Worm (Caenorhabditis elegans): ENCODE measurements around the gene skr-7.

skr-7 gene

DNA sequence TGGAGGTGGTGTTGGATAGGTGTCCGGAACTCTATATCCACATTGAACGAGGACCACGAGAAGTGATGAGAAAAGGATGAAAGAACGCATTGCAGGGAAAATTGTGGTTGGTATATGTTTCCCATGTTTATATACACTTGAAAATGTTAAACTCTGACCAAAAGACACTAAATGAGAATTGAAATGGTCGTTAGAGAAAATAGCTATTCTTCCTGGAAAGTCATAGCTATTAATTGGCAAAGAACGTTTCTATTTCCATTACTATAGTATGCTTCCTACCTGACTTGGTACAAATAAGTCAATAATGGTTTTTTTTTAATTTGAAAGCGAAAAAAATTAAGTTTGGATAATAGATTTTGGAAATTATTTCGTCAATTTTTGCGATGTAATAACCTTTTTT is 5.5 kb upstream of the skr-7 start, which contains the start of gene Y47D7A.18:
Gene Y47D7A.18, minus strand, starts transcription at position 101 of the 400 bp plus-strand sequence.
- TF ChIP-seq nhr-76 (tag; optimal IDR thresholded peaks at IDR 0.05) (no peak), C34B4.2 (tag; optimal IDR thresholded peaks at IDR 0.05) (no peak), unc-98 (GFP tag; IDR thresholded peaks at IDR 0.05) (no peak), efl-1 (optimal IDR thresholded peaks at IDR 0.05) (no peak), efl-1 (GFP tag; optimal IDR thresholded peaks at IDR 0.05 in 1 of 2) (no peak), nhr-71 (tag; optimal IDR thresholded peaks at IDR 0.05) (no peak), tbx-2 (tag; optimal IDR thresholded peaks at IDR 0.05) (no peak)

ce11 chrV:4418116-4418515 is 4.1 kb upstream of the skr-7 start, which contains the start of gene Y47D7A.6:
Gene Y47D7A.6 (minus strand): TSS chrV:4418216.
- TF ChIP-seq nhr-28 (tag; optimal IDR thresholded peaks at IDR 0.05) (no peak), nhr-20 (tag; optimal IDR thresholded peaks at IDR 0.05) (no peak), sptf-1 (tag; optimal IDR thresholded peaks at IDR 0.05) (no peak), nhr-76 (tag; optimal IDR thresholded peaks at IDR 0.05) (no peak), lin-13 (GFP tag; optimal IDR thresholded peaks at IDR 0.05) (no peak), jun-1 (tag; optimal IDR thresholded peaks at IDR 0.05) (no peak), swsn-7 (tag; optimal IDR thresholded peaks at IDR 0.05) (no peak), nhr-84 (tag; optimal IDR thresholded peaks at IDR 0.05) (no peak), ces-1 (GFP tag; optimal IDR thresholded peaks at IDR 0.05) (no peak), grh-1 (GFP tag; IDR thresholded peaks at IDR 0.05) (no peak), nhr-12 (tag; optimal IDR thresholded peaks at IDR 0.05) (no peak), nhr-71 (tag; optimal IDR thresholded peaks at IDR 0.05) (no peak), nhr-77 (tag; optimal IDR thresholded peaks at IDR 0.05) (no peak)

DNA sequence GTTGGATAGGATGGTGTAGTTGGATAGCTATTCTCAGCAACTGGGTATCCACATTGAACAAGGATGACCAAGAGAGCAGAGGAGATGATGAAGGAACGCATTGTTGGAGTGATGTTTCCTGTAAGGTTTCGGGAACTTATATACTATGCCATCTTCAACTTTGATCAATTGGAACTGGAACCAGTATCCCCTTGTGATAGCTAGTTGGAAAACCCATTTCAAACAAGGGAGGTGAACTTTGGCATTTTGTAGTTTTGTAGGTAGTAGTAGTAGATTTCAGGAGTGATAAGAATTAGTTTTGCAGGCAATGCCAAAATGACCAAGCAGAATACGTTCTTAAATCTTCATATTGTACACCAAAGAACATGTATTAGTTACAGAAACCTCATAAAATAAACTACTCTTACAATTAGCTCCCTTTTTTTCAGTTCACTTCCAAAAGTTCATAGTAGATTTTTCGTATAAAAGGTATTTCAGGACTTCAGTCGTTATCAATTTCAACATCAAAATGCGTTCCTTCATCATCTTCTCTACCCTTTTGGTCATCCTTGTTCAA is 2.4 kb upstream of the skr-7 start, which contains the start of the genes Y47D7A.7 and Y47D7A.2:
Gene Y47D7A.7, minus strand, starts transcription at position 101 of the 556 bp plus-strand sequence.
Gene Y47D7A.2, plus strand, starts transcription at position 506 of the 556 bp plus-strand sequence.
- TF ChIP-seq ama-1 (optimal IDR thresholded peaks at IDR 0.05) (no peak), ztf-11 (tag; optimal IDR thresholded peaks at IDR 0.05) (no peak), dsc-1 (tag; optimal IDR thresholded peaks at IDR 0.05) (no peak), vab-15 (tag; optimal IDR thresholded peaks at IDR 0.05) (no peak), mdl-1 (tag; optimal IDR thresholded peaks at IDR 0.05) (no peak), aly-2 (tag; optimal IDR thresholded peaks at IDR 0.05) (no peak), lin-35 (GFP tag; optimal IDR thresholded peaks at IDR 0.05) (no peak), pag-3 (tag; optimal IDR thresholded peaks at IDR 0.05; ENCODE audit: borderline replicate concordance, insufficient read depth) (no peak), nhr-76 (tag; optimal IDR thresholded peaks at IDR 0.05) (no peak), nhr-19 (GFP tag; conservative IDR thresholded peaks at IDR 0.05) (no peak), pax-3 (tag; optimal IDR thresholded peaks at IDR 0.05) (no peak), swsn-7 (tag; optimal IDR thresholded peaks at IDR 0.05) (no peak), tbx-2 (tag; optimal IDR thresholded peaks at IDR 0.05) (no peak), nhr-90 (tag; optimal IDR thresholded peaks at IDR 0.05; ENCODE audit: poor library complexity) (no peak), ceh-82 (tag; optimal IDR thresholded peaks at IDR 0.05) (no peak), sox-4 (tag; optimal IDR thresholded peaks at IDR 0.05) (no peak), nhr-20 (tag; optimal IDR thresholded peaks at IDR 0.05) (no peak), lir-3 (tag; optimal IDR thresholded peaks at IDR 0.05; ENCODE audit: poor library complexity) (no peak), unc-98 (GFP tag; IDR thresholded peaks at IDR 0.05) (no peak), blmp-1 (tag; optimal IDR thresholded peaks at IDR 0.05) (no peak)

DNA sequence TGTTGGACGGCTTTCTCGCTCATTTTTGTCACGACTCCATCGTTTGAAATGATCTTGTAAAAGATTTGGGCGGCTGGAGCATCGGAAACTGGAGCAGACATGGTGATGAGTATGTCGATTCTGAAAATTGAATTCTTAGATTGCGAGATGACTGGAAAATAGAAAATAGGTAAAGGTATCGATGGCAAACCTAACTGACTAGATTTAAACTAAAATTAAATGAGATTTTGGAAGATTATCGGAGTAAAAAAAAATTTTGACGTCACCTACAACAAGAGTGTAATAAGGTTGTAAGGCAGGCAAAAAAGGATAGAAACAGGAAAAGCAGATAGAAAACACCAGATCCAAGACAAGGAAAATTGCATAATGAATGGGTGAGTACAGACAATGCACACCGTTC is 752 bp upstream of the skr-7 start, which contains the start of gene skr-14:
Gene skr-14, minus strand, starts transcription at position 101 of the 400 bp plus-strand sequence.
- TF ChIP-seq fkh-4 (tag; optimal IDR thresholded peaks at IDR 0.05; ENCODE audit: borderline replicate concordance): no peak
- TF ChIP-seq Y116A8C.19 (tag; optimal IDR thresholded peaks at IDR 0.05; ENCODE audit: borderline replicate concordance): no peak
- TF ChIP-seq F16B12.6 (tag; optimal IDR thresholded peaks at IDR 0.05): no peak
- TF ChIP-seq hlh-17 (GFP tag; optimal IDR thresholded peaks at IDR 0.05; ENCODE audit: borderline replicate concordance): no peak
- no peak for TF ChIP-seq nhr-20 (tag; optimal IDR thresholded peaks at IDR 0.05)
- TF ChIP-seq zip-4 (GFP tag; optimal IDR thresholded peaks at IDR 0.05): no peak
- TF ChIP-seq dpl-1 (GFP tag; optimal IDR thresholded peaks at IDR 0.05): no peak
- no peak for TF ChIP-seq nhr-28 (tag; optimal IDR thresholded peaks at IDR 0.05)
- no peak for TF ChIP-seq lsy-2 (tag; optimal IDR thresholded peaks at IDR 0.05)
- no peak for TF ChIP-seq nhr-47 (tag; optimal IDR thresholded peaks at IDR 0.05)
- TF ChIP-seq vab-15 (tag; optimal IDR thresholded peaks at IDR 0.05): no peak
- no peak for TF ChIP-seq sup-37 (GFP tag; optimal IDR thresholded peaks at IDR 0.05)

All from whole organism, L1 larva.